Fruit fly (Drosophila melanogaster) whole organism, pupa: ENCODE results near the gene CG14664.

Source experiments
- CG10348 ChIP-seq: fragments of 200-800 bp; sonication (Bioruptor generic); IDR thresholded peaks from 2 replicates; pipeline ENCODE4 v1.3.6; 2022; ENCODE audit warnings: missing biosample characterization, missing genetic modification characterization
- CG12605 ChIP-seq: fragments of 200-800 bp; sonication (Bioruptor generic); IDR thresholded peaks from 2 replicates; pipeline ENCODE4 v1.3.6; 2022; ENCODE audit warnings: missing biosample characterization, missing genetic modification characterization
- CG13204 ChIP-seq: fragments of 200-800 bp; sonication (Bioruptor generic); optimal IDR thresholded peaks from 2 replicates; lab custom pipeline; 2018; ENCODE audit warnings: missing biosample characterization, mild to moderate bottlenecking, missing genetic modification characterization, moderate library complexity
- CG14655 ChIP-seq: fragments of 200-800 bp; sonication (Bioruptor generic); optimal IDR thresholded peaks from 3 replicates; lab custom pipeline; 2017; ENCODE audit warnings: mild to moderate bottlenecking, missing biosample characterization, missing genetic modification reagents, missing genetic modification characterization
- CG15710 ChIP-seq: fragments of 200-800 bp; sonication (Bioruptor generic); optimal IDR thresholded peaks from 2 replicates; lab custom pipeline; 2018; ENCODE audit warnings: missing biosample characterization, mild to moderate bottlenecking, missing genetic modification characterization, moderate library complexity
- CG17806 ChIP-seq: fragments of 200-800 bp; sonication (Bioruptor generic); optimal IDR thresholded peaks from 2 replicates; lab custom pipeline; 2018; ENCODE audit warnings: missing biosample characterization, mild to moderate bottlenecking, missing genetic modification characterization, moderate library complexity
- CG32121 ChIP-seq: fragments of 200-800 bp; sonication (Bioruptor generic); IDR thresholded peaks from 2 replicates; pipeline ENCODE4 v1.3.6; 2022; ENCODE audit warnings: missing biosample characterization, missing genetic modification characterization
- CG34367 ChIP-seq: fragments of 200-800 bp; sonication (Bioruptor generic); optimal IDR thresholded peaks from 2 replicates; lab custom pipeline; 2018; ENCODE audit warnings: missing biosample characterization, mild to moderate bottlenecking, missing genetic modification characterization
- CG4496 ChIP-seq: fragments of 200-800 bp; sonication (Bioruptor generic); IDR thresholded peaks from 3 replicates; pipeline ENCODE4 v1.3.6; 2022; ENCODE audit warnings: missing biosample characterization, missing genetic modification characterization
- CG8159 ChIP-seq: fragments of 200-800 bp; sonication (Bioruptor generic); optimal IDR thresholded peaks from 3 replicates; lab custom pipeline; 2018; ENCODE audit warnings: missing biosample characterization, mild to moderate bottlenecking, missing genetic modification characterization, moderate library complexity
- CG8301 ChIP-seq: fragments of 200-800 bp; sonication (Bioruptor generic); optimal IDR thresholded peaks from 2 replicates; lab custom pipeline; 2018; ENCODE audit warnings: missing biosample characterization, mild to moderate bottlenecking, missing genetic modification characterization
- CG9948 ChIP-seq: fragments of 200-800 bp; sonication (Bioruptor generic); optimal IDR thresholded peaks from 2 replicates; lab custom pipeline; 2018; ENCODE audit warnings: missing biosample characterization, mild to moderate bottlenecking, missing genetic modification characterization, moderate library complexity
- D1 ChIP-seq: fragments of 200-800 bp; sonication (Bioruptor generic); optimal IDR thresholded peaks from 2 replicates; lab custom pipeline; 2018; ENCODE audit warnings: missing biosample characterization, mild to moderate bottlenecking, missing genetic modification characterization, moderate library complexity
- EcR ChIP-seq: fragments of 200-800 bp; sonication (Bioruptor generic); optimal IDR thresholded peaks from 3 replicates; lab custom pipeline; 2019; ENCODE audit warnings: missing biosample characterization, missing genetic modification characterization, mild to moderate bottlenecking, moderate library complexity, missing genetic modification reagents
- Ets98B ChIP-seq: fragments of 200-800 bp; sonication (Bioruptor generic); IDR thresholded peaks from 2 replicates; pipeline ENCODE4 v1.3.6; 2022; ENCODE audit warnings: missing biosample characterization, missing genetic modification characterization
- Pif1A ChIP-seq: fragments of 200-800 bp; sonication (Bioruptor generic); optimal IDR thresholded peaks from 3 replicates; lab custom pipeline; 2016; ENCODE audit warnings: missing biosample characterization, missing genetic modification characterization
- Pif1B ChIP-seq: fragments of 200-800 bp; sonication (Bioruptor generic); optimal IDR thresholded peaks from 3 replicates; lab custom pipeline; 2016; ENCODE audit warnings: missing biosample characterization, missing genetic modification characterization
- Snoo ChIP-seq: fragments of 200-800 bp; sonication (Bioruptor generic); optimal IDR thresholded peaks from 3 replicates; lab custom pipeline; 2017; ENCODE audit warnings: missing biosample characterization, mild to moderate bottlenecking, missing genetic modification characterization, inconsistent platforms
- fd96Ca ChIP-seq: fragments of 200-800 bp; sonication (Bioruptor generic); IDR thresholded peaks from 3 replicates; pipeline ENCODE4 v1.3.6; 2022; ENCODE audit warnings: missing biosample characterization, missing genetic modification characterization
- gl ChIP-seq: fragments of 200-800 bp; sonication (Bioruptor generic); optimal IDR thresholded peaks from 2 replicates; lab custom pipeline; 2018; ENCODE audit warnings: missing biosample characterization, mild to moderate bottlenecking, missing genetic modification characterization
- rn ChIP-seq: fragments of 200-800 bp; sonication (Bioruptor generic); IDR thresholded peaks from 2 replicates; pipeline ENCODE4 v1.3.6; 2022; ENCODE audit warnings: missing biosample characterization, missing genetic modification characterization

CG14664 gene

DNA sequence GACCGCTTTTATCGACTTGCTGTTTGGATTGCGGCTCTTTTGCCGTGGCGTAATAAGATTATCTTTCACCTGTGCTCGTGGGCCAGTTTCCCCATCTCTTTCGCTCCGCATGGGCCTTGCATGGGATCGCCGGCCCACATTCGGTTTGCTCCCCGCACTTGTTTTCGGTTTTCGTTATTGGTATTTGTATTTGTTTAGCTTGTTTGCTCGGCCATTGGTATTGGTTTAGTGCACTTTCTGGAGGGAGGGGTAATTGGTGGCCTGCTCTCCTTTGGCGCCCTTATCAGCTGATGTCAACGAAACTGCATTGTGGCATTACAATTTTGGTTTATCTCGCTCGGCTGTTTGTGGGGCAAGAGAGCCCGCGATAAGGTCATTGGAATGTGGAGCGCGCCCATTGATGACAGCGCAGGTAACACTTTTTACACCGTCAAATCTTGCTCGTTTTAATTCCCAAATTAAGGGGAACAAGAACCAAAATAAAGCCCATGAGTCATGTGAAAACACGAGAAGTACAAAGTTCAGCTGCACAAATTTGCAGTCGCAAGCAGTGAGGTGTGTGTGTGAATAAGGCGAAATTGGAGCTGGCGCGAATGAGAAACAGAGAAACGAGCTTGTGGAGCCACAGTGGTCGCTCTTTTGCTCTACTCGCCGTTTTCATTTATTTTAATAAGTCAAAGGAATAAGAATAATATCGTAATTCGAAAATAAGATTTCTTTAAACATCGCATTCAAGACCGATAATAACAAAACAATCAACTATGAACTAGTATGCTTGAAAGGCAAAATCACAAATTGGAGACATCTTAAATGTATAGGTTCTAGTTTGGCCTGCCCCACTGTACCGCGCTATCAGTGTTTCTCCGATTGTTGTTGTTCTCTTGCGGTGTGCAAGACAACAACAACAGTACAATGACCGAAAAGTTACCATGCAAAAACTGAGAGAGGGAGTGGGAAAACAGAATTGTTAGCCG lies 8.3 kb upstream of the CG14664 start:
- TF ChIP-seq Pif1B (GFP tag; lab: Kevin White, UChicago) (peak; percentile 83), CG12605 (GFP tag; lab: Robert Waterston, UW) (peak; percentile 80), CG8159 (tag; lab: Kevin White, UChicago) (peak; percentile 89), Pif1A (GFP tag; lab: Kevin White, UChicago) (peak; percentile 89), CG32121 (GFP tag; lab: Robert Waterston, UW) (peak; percentile 76), CG17806 (peak; percentile 82), CG15710 (tag; lab: Kevin White, UChicago) (peak; percentile 90), CG10348 (no peak), fd96Ca (GFP tag; lab: Robert Waterston, UW) (peak; percentile 87), CG9948 (tag; lab: Kevin White, UChicago) (peak; percentile 88), rn (peak; percentile 63), EcR (peak; percentile 88), CG4496 (GFP tag; lab: Robert Waterston, UW) (peak; percentile 84), CG14655 (GFP tag; lab: Kevin White, UChicago) (peak; percentile 90), D1 (peak; percentile 45), Ets98B (GFP tag; lab: Robert Waterston, UW) (peak; percentile 79), Snoo (tag; lab: Kevin White, UChicago) (peak; percentile 85), gl (peak; percentile 70), CG34367 (tag; lab: Kevin White, UChicago) (peak; percentile 84), CG13204 (GFP tag; lab: Kevin White, UChicago) (peak; percentile 82), CG8301 (tag; lab: Kevin White, UChicago) (peak; percentile 90)
- TF ChIP-seq, all 21 proteins: peak for 20

DNA sequence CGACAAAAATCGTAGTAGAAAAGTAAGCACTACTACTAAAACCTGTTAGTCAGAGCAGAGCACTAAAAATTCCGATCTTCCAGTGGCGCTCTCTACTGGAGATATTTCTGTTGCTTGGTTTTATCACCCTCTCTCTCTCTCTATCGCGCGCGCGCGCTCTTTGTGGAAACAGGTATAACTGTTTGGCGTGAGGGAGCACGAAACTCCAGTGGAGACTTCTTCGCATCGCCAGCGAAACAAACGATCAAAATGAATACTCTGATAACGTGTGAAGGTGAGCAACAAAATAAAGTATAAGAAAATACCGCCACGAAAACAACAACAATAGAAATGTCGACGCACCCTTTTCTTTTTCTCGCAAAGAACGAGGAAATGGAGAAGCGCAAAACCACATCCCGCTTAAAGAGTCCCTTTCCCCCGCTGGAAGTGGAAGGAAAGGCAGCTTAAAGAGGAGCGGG lies 7.6 kb upstream of the CG14664 start:
- TF ChIP-seq D1 (no peak), EcR (peak; percentile 60)

DNA sequence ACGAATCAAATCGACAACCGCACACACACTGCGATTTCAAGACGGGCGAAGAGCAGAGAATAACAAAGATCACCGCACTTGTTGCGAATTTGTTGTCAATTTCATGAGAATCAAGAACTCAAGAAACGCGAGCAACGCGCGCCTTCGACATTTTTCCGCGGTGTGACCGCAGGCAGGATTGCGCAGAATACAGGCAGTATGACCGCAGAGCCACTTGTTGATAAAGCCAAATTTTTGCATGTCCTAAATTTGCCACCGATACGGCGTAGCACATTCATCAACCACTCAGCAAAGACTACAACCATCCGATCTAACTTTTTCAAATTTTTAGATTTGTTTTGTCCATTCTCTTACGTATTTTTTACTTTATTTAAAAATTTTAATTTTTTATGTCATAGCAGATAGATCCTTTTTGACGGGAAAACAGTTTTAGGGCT lies 6.6 kb upstream of the CG14664 start, which contains the start of gene cno:
Gene cno, minus strand, starts transcription at position 179 of the 437 bp plus-strand sequence.
- peak; percentile 46; the same call in 1 of the 2 replicates for TF ChIP-seq CG12605 (GFP tag; lab: Robert Waterston, UW)
- no peak for TF ChIP-seq CG4496 (GFP tag; lab: Robert Waterston, UW)
- peak; percentile 8 for TF ChIP-seq Snoo (tag; lab: Kevin White, UChicago)
- TF ChIP-seq Pif1B (GFP tag; lab: Kevin White, UChicago), result no peak
- peak; percentile 48; the same call in 1 of the 2 replicates for TF ChIP-seq Ets98B (GFP tag; lab: Robert Waterston, UW)
- TF ChIP-seq CG32121 (GFP tag; lab: Robert Waterston, UW), result no peak
- 0 out of 3 replicates have a peak, but pooled peaks have one; percentile 22 for TF ChIP-seq fd96Ca (GFP tag; lab: Robert Waterston, UW)
- no peak for TF ChIP-seq CG13204 (GFP tag; lab: Kevin White, UChicago)
- no peak for TF ChIP-seq CG14655 (GFP tag; lab: Kevin White, UChicago)
- TF ChIP-seq, all 21 proteins: peak for 4

DNA sequence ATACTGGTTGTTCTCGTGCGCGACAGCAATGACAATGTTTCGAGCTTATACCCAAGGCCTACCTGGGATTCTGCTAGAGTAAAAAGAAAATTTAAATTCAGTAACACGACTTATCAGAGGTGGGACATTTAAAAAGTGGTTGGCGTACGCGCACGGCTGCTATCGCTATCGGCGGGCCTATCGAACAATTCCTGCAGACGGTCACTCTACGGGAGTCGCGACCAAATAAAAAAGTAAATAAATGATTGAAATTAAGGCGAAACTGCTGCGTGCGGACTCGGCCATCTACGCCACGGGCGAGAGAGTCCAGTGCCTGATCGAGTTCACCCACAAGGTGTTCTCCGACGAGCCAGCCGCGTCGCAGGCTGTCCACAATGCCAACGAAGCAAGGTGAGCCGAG lies 4.5 kb upstream of the CG14664 start, which contains the start of the genes Prosbeta2R2 and CG1116:
Gene Prosbeta2R2, minus strand, starts transcription at position 63 of the 400 bp plus-strand sequence.
Gene CG1116, plus strand, starts transcription at position 192 of the 400 bp plus-strand sequence.
- no peak for TF ChIP-seq CG32121 (GFP tag; lab: Robert Waterston, UW)
- TF ChIP-seq CG10348, result no peak
- TF ChIP-seq fd96Ca (GFP tag; lab: Robert Waterston, UW), result no peak
- TF ChIP-seq gl, result no peak
- TF ChIP-seq CG8301 (tag; lab: Kevin White, UChicago), result no peak
- no peak for TF ChIP-seq CG14655 (GFP tag; lab: Kevin White, UChicago)
- TF ChIP-seq Pif1B (GFP tag; lab: Kevin White, UChicago), result no peak
- no peak for TF ChIP-seq CG15710 (tag; lab: Kevin White, UChicago)

DNA sequence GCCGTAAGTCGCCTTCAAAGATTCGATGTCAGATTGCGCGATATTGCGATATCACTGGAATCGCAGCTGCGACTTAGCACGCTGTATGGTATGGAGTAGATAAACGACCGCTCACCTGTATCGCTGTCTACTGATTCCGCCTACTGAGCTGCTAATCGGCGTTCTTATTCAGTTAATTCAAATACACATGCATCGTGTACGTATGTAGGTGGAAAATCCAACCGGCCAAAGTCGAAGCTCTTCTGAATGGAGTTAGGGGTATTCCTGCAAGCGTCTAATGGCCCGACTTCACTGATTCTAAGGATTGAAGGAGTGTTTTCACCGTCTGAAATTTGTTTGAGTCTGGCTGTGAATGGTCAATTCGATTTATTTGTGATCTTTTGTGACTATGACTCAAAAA lies 804 bp upstream of the CG14664 start, which contains the start of gene CG2604:
Gene CG2604, minus strand, starts transcription at position 231 of the 400 bp plus-strand sequence.
- TF ChIP-seq rn (no peak), Pif1B (GFP tag; lab: Kevin White, UChicago) (no peak), CG8301 (tag; lab: Kevin White, UChicago) (no peak), CG12605 (GFP tag; lab: Robert Waterston, UW) (peak; percentile 35; the same call in 1 of the 2 replicates), CG32121 (GFP tag; lab: Robert Waterston, UW) (no peak), CG17806 (peak; percentile 6), Ets98B (GFP tag; lab: Robert Waterston, UW) (peak; percentile 57), CG13204 (GFP tag; lab: Kevin White, UChicago) (no peak), Pif1A (GFP tag; lab: Kevin White, UChicago) (no peak), EcR (peak; percentile 11), CG34367 (tag; lab: Kevin White, UChicago) (peak; percentile 25), CG4496 (GFP tag; lab: Robert Waterston, UW) (peak; percentile 71), D1 (no peak), CG9948 (tag; lab: Kevin White, UChicago) (no peak), fd96Ca (GFP tag; lab: Robert Waterston, UW) (no peak), CG15710 (tag; lab: Kevin White, UChicago) (peak; percentile 34), CG10348 (no peak), CG8159 (tag; lab: Kevin White, UChicago) (no peak), CG14655 (GFP tag; lab: Kevin White, UChicago) (no peak), Snoo (tag; lab: Kevin White, UChicago) (peak; percentile 51), gl (peak; percentile 60)
